Fruit fly (Drosophila melanogaster) whole organism, embryonic: ENCODE measurements around the gene pix.

Source experiments
- ATbp ChIP-seq: fragments of 200-800 bp; sonication (Bioruptor generic); optimal IDR thresholded peaks from 2 replicates; lab custom pipeline; 2017; ENCODE audit warnings: missing biosample characterization, mild to moderate bottlenecking, missing genetic modification characterization, missing genetic modification reagents
- CG11504 ChIP-seq: fragments of 200-800 bp; sonication (Bioruptor generic); optimal IDR thresholded peaks from 3 replicates; lab custom pipeline; 2019; ENCODE audit warnings: missing biosample characterization, mild to moderate bottlenecking, missing genetic modification characterization, moderate library complexity
- CG13123 ChIP-seq: fragments of 200-800 bp; sonication (Bioruptor generic); optimal IDR thresholded peaks from 2 replicates; lab custom pipeline; 2016; ENCODE audit warnings: missing biosample characterization, missing genetic modification characterization
- CG13424 ChIP-seq: fragments of 200-800 bp; sonication (Bioruptor generic); optimal IDR thresholded peaks from 2 replicates; lab custom pipeline; 2019; ENCODE audit warnings: missing biosample characterization, mild to moderate bottlenecking, missing genetic modification characterization, moderate library complexity
- CG13624 ChIP-seq: fragments of 200-800 bp; sonication (Bioruptor generic); optimal IDR thresholded peaks from 2 replicates; lab custom pipeline; 2016; ENCODE audit warnings: missing biosample characterization, missing genetic modification characterization
- CG14014 ChIP-seq: fragments of 200-800 bp; sonication (Bioruptor generic); IDR thresholded peaks from 2 replicates; pipeline ENCODE4 v1.3.6; 2022; ENCODE audit warnings: missing biosample characterization, missing genetic modification characterization
- CG14667 ChIP-seq: fragments of 200-800 bp; sonication (Bioruptor generic); IDR thresholded peaks from 2 replicates; pipeline ENCODE4 v1.3.6; 2022; ENCODE audit warnings: missing biosample characterization, missing genetic modification characterization
- CG14710 ChIP-seq: fragments of 200-800 bp; sonication (Bioruptor generic); optimal IDR thresholded peaks from 3 replicates; lab custom pipeline; 2019; ENCODE audit warnings: missing biosample characterization, mild to moderate bottlenecking, missing genetic modification characterization, moderate library complexity
- CG18011 ChIP-seq: fragments of 200-800 bp; sonication (Bioruptor generic); optimal IDR thresholded peaks from 2 replicates; lab custom pipeline; 2017; ENCODE audit warnings: missing biosample characterization, missing genetic modification characterization, mild to moderate bottlenecking, moderate library complexity, missing genotype
- CG18476 ChIP-seq: fragments of 200-800 bp; sonication (Bioruptor generic); optimal IDR thresholded peaks from 2 replicates; lab custom pipeline; 2016; ENCODE audit warnings: missing biosample characterization, mild to moderate bottlenecking, missing genetic modification characterization
- CG18599 ChIP-seq: fragments of 200-800 bp; sonication (Bioruptor generic); optimal IDR thresholded peaks from 3 replicates; lab custom pipeline; 2017; ENCODE audit warnings: missing biosample characterization, missing genetic modification characterization, mild to moderate bottlenecking, moderate library complexity, missing genetic modification reagents
- CG18619 ChIP-seq: fragments of 200-800 bp; sonication (Bioruptor generic); optimal IDR thresholded peaks from 3 replicates; lab custom pipeline; 2017; ENCODE audit warnings: missing biosample characterization, mild to moderate bottlenecking, missing genetic modification characterization
- CG2120 ChIP-seq: fragments of 200-800 bp; sonication (Bioruptor generic); optimal IDR thresholded peaks from 3 replicates; lab custom pipeline; 2016; ENCODE audit warnings: missing biosample characterization, missing genetic modification characterization
- CG30403 ChIP-seq: fragments of 200-800 bp; sonication (Bioruptor generic); optimal IDR thresholded peaks from 3 replicates; lab custom pipeline; 2016; ENCODE audit warnings: missing biosample characterization, missing genetic modification characterization
- CG33557 ChIP-seq: fragments of 200-800 bp; sonication (Bioruptor generic); optimal IDR thresholded peaks from 2 replicates; lab custom pipeline; 2019; ENCODE audit warnings: missing biosample characterization, mild to moderate bottlenecking, missing genetic modification characterization, moderate library complexity
- CG34376 ChIP-seq: fragments of 200-800 bp; sonication (Bioruptor generic); optimal IDR thresholded peaks from 2 replicates; lab custom pipeline; 2018; ENCODE audit warnings: missing biosample characterization, mild to moderate bottlenecking, missing genetic modification characterization
- CG3847 ChIP-seq: fragments of 200-800 bp; sonication (Bioruptor generic); IDR thresholded peaks from 2 replicates; pipeline ENCODE4 v1.3.6; 2022; ENCODE audit warnings: missing biosample characterization, missing genetic modification characterization
- CG4328 ChIP-seq: fragments of 200-800 bp; sonication (Bioruptor generic); optimal IDR thresholded peaks from 3 replicates; lab custom pipeline; 2017; ENCODE audit warnings: missing biosample characterization, missing genetic modification reagents, missing genetic modification characterization
- CG4730 ChIP-seq: fragments of 200-800 bp; sonication (Bioruptor generic); IDR thresholded peaks from 2 replicates; pipeline ENCODE4 v1.3.6; 2022; ENCODE audit warnings: missing biosample characterization, missing genetic modification characterization
- CG7786 ChIP-seq: fragments of 200-800 bp; sonication (Bioruptor generic); optimal IDR thresholded peaks from 2 replicates; lab custom pipeline; 2016; ENCODE audit warnings: missing biosample characterization, missing genetic modification characterization
- CG7987 ChIP-seq: fragments of 200-800 bp; sonication (Bioruptor generic); optimal IDR thresholded peaks from 2 replicates; lab custom pipeline; 2018; ENCODE audit warnings: missing biosample characterization, mild to moderate bottlenecking, missing genetic modification characterization, moderate library complexity
- CG9932 ChIP-seq: fragments of 200-800 bp; sonication (Bioruptor generic); IDR thresholded peaks from 2 replicates; pipeline ENCODE4 v1.3.6; 2022; ENCODE audit warnings: missing biosample characterization, missing genetic modification characterization
- Dref ChIP-seq: fragments of 200-800 bp; sonication (Bioruptor generic); IDR thresholded peaks from 2 replicates; pipeline ENCODE4 v1.3.6; 2022; ENCODE audit warnings: missing biosample characterization, missing genetic modification characterization
- Elba2 ChIP-seq: fragments of 200-800 bp; sonication (Bioruptor generic); optimal IDR thresholded peaks from 3 replicates; lab custom pipeline; 2016; ENCODE audit warnings: missing biosample characterization, missing genetic modification characterization
- H15 ChIP-seq: fragments of 200-800 bp; sonication (Bioruptor generic); IDR thresholded peaks from 3 replicates; pipeline ENCODE4 v1.3.6; 2022; ENCODE audit warnings: missing biosample characterization, missing genetic modification characterization
- HmgD ChIP-seq: fragments of 200-800 bp; sonication (Bioruptor generic); optimal IDR thresholded peaks from 3 replicates; lab custom pipeline; 2016; ENCODE audit warnings: missing biosample characterization, missing genetic modification characterization
- Kr ChIP-seq: fragments of 200-800 bp; sonication (Bioruptor generic); optimal IDR thresholded peaks from 2 replicates; lab custom pipeline; 2017; ENCODE audit warnings: missing biosample characterization, mild to moderate bottlenecking, missing genetic modification characterization
- MBD-R2 ChIP-seq: fragments of 200-800 bp; sonication (Bioruptor generic); IDR thresholded peaks from 2 replicates; pipeline ENCODE4 v1.3.6; 2022; ENCODE audit warnings: missing biosample characterization, missing genetic modification characterization
- NC2α ChIP-seq: fragments of 200-800 bp; sonication (Bioruptor generic); optimal IDR thresholded peaks from 2 replicates; lab custom pipeline; 2016; ENCODE audit warnings: missing biosample characterization, missing genetic modification characterization
- Neu2 ChIP-seq: fragments of 200-800 bp; sonication (Bioruptor generic); optimal IDR thresholded peaks from 3 replicates; lab custom pipeline; 2016; ENCODE audit warnings: missing biosample characterization, missing genetic modification characterization, borderline replicate concordance
- Sox102F ChIP-seq: fragments of 200-800 bp; sonication (Bioruptor generic); optimal IDR thresholded peaks from 2 replicates; lab custom pipeline; 2018; ENCODE audit warnings: missing biosample characterization, mild to moderate bottlenecking, missing genetic modification characterization, moderate library complexity
- Usf ChIP-seq: fragments of 200-800 bp; sonication (Bioruptor generic); optimal IDR thresholded peaks from 2 replicates; lab custom pipeline; 2017; ENCODE audit warnings: missing genotype, missing biosample characterization, missing genetic modification characterization
- Vsx1 ChIP-seq: fragments of 200-800 bp; sonication (Bioruptor generic); optimal IDR thresholded peaks from 2 replicates; lab custom pipeline; 2017; ENCODE audit warnings: missing biosample characterization, mild to moderate bottlenecking, missing genetic modification characterization, missing genetic modification reagents
- YL-1 ChIP-seq: fragments of 200-800 bp; sonication (Bioruptor generic); optimal IDR thresholded peaks from 3 replicates; lab custom pipeline; 2017; ENCODE audit warnings: missing biosample characterization, mild to moderate bottlenecking, missing genetic modification characterization
- bowl ChIP-seq: fragments of 200-800 bp; sonication (Bioruptor generic); IDR thresholded peaks from 2 replicates; pipeline ENCODE4 v1.3.6; 2022; ENCODE audit warnings: missing biosample characterization, missing genetic modification characterization
- ci ChIP-seq: fragments of 200-800 bp; sonication (Bioruptor generic); IDR thresholded peaks from 3 replicates; pipeline ENCODE4 v1.3.6; 2022; ENCODE audit warnings: missing biosample characterization, missing genetic modification characterization
- esg ChIP-seq: fragments of 200-800 bp; sonication (Bioruptor generic); conservative IDR thresholded peaks from 2 replicates; pipeline ENCODE4 v1.3.6; 2022; ENCODE audit warnings: missing biosample characterization, missing genetic modification characterization
- ftz-f1 ChIP-seq: fragments of 200-800 bp; sonication (Bioruptor generic); optimal IDR thresholded peaks from 2 replicates; lab custom pipeline; 2016; ENCODE audit warnings: missing biosample characterization, missing genetic modification characterization
- her ChIP-seq: fragments of 200-800 bp; sonication (Bioruptor generic); optimal IDR thresholded peaks from 2 replicates; lab custom pipeline; 2016; ENCODE audit warnings: missing biosample characterization, missing genetic modification characterization
- ind ChIP-seq: fragments of 200-800 bp; sonication (Bioruptor generic); optimal IDR thresholded peaks from 3 replicates; lab custom pipeline; 2016; ENCODE audit warnings: missing biosample characterization, missing genetic modification characterization
- jumu ChIP-seq: fragments of 200-800 bp; sonication (Bioruptor generic); optimal IDR thresholded peaks from 3 replicates; lab custom pipeline; 2016; ENCODE audit warnings: missing biosample characterization, missing genetic modification characterization
- lilli ChIP-seq: fragments of 200-800 bp; sonication (Bioruptor generic); optimal IDR thresholded peaks from 3 replicates; lab custom pipeline; 2016; ENCODE audit warnings: missing biosample characterization, missing genetic modification characterization
- pnt ChIP-seq: fragments of 200-800 bp; sonication (Bioruptor generic); optimal IDR thresholded peaks from 3 replicates; lab custom pipeline; 2016; ENCODE audit warnings: missing biosample characterization, missing genetic modification characterization
- repo ChIP-seq: fragments of 200-800 bp; sonication (Bioruptor generic); optimal IDR thresholded peaks from 2 replicates; lab custom pipeline; 2016; ENCODE audit warnings: missing biosample characterization, missing genetic modification characterization
- row ChIP-seq: fragments of 200-800 bp; sonication (Bioruptor generic); IDR thresholded peaks from 3 replicates; pipeline ENCODE4 v1.3.6; 2022; ENCODE audit warnings: missing biosample characterization, missing genetic modification characterization
- salm ChIP-seq: fragments of 200-800 bp; sonication (Bioruptor generic); optimal IDR thresholded peaks from 2 replicates; lab custom pipeline; 2018; ENCODE audit warnings: missing biosample characterization, mild to moderate bottlenecking, missing genetic modification characterization
- slp2 ChIP-seq: fragments of 200-800 bp; sonication (Bioruptor generic); optimal IDR thresholded peaks from 2 replicates; lab custom pipeline; 2016; ENCODE audit warnings: missing biosample characterization, missing genetic modification characterization
- ttk ChIP-seq: fragments of 200-800 bp; sonication (Bioruptor generic); IDR thresholded peaks from 2 replicates; pipeline ENCODE4 v2.1.2; 2022; ENCODE audit warnings: missing biosample characterization, missing genetic modification characterization
- unc-4 ChIP-seq: fragments of 200-800 bp; sonication (Bioruptor generic); IDR thresholded peaks from 2 replicates; pipeline ENCODE4 v1.3.6; 2022; ENCODE audit warnings: missing biosample characterization, missing genetic modification characterization; ENCODE audit not compliant: partially characterized antibody
- vfl ChIP-seq: fragments of 200-800 bp; sonication (Bioruptor generic); optimal IDR thresholded peaks from 2 replicates; lab custom pipeline; 2016; ENCODE audit warnings: missing biosample characterization, missing genetic modification characterization
- yki ChIP-seq: fragments of >200 bp; optimal IDR thresholded peaks from 3 replicates; lab custom pipeline; 2018

pix gene

DNA sequence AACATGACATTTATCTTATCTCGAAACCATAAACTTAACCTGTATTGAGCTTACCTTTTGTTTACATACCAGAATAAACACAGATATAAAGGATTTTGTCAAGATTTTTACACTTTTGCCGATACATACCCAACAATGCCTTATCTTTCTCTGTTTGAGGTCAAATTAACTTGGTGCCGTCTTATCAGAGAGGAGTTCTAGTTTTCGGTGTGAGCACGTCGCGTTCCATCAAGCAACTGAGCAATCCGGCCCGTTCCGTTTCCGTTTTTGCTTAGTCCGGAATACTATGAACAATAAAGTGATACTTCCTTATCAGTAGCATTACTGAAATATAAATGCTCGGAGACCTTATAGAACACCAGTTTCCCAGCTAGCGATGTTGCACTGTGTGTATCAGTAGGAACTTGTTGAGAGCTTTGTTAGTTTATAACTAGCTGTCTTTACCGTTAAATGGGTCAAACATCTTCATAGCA lies 11.3 kb upstream of the pix start, which contains the start of gene Galk (continued):
- TF ChIP-seq CG4730 (GFP tag; lab: Robert Waterston, UW) (peak; percentile 52; the same call in 1 of the 2 replicates), jumu (GFP tag; lab: Kevin White, UChicago) (peak; percentile 30), MBD-R2 (GFP tag; lab: Robert Waterston, UW) (no peak; the same call in 1 of the 2 replicates), CG13424 (tag; lab: Kevin White, UChicago) (peak; percentile 53), NC2α (GFP tag; lab: Kevin White, UChicago) (no peak), unc-4 (no peak), repo (GFP tag; lab: Kevin White, UChicago) (peak; percentile 18), CG7987 (GFP tag; lab: Kevin White, UChicago) (peak; percentile 33), CG18011 (peak; percentile 1), CG18619 (GFP tag; lab: Kevin White, UChicago) (no peak), CG3847 (GFP tag; lab: Robert Waterston, UW) (peak; percentile 63; the same call in 1 of the 2 replicates), Vsx1 (no peak), CG11504 (peak; percentile 36), H15 (no peak), CG9932 (GFP tag; lab: Robert Waterston, UW) (peak; percentile 87), esg (no peak), YL-1 (GFP tag; lab: Kevin White, UChicago) (no peak), CG34376 (GFP tag; lab: Kevin White, UChicago) (peak; percentile 95), ATbp (GFP tag; lab: Kevin White, UChicago) (peak; percentile 83), Elba2 (no peak), Sox102F (GFP tag; lab: Kevin White, UChicago) (no peak), CG13624 (GFP tag; lab: Kevin White, UChicago) (peak; percentile 25), CG2120 (GFP tag; lab: Kevin White, UChicago) (peak; percentile 87), slp2 (GFP tag; lab: Kevin White, UChicago) (no peak), ci (GFP tag; lab: Robert Waterston, UW) (no peak; the same call in 2 of the 3 replicates), CG4328 (peak; percentile 58), pnt (GFP tag; lab: Kevin White, UChicago) (no peak), Kr (no peak), her (GFP tag; lab: Kevin White, UChicago) (peak; percentile 65), CG14710 (tag; lab: Kevin White, UChicago) (peak; percentile 1), yki (lab: Kevin White, UChicago) (no peak), bowl (GFP tag; lab: Robert Waterston, UW) (0 out of 2 replicates have a peak, but pooled peaks have one; percentile 10), Dref (no peak), HmgD (no peak), ttk (GFP tag; lab: Robert Waterston, UW) (peak; percentile 36; the same call in 1 of the 2 replicates), Neu2 (GFP tag; lab: Kevin White, UChicago) (no peak), CG13123 (no peak), CG14667 (peak; percentile 50), CG18599 (peak; percentile 85), Usf (GFP tag; lab: Kevin White, UChicago) (no peak), CG18476 (GFP tag; lab: Kevin White, UChicago) (peak; percentile 8), CG30403 (GFP tag; lab: Kevin White, UChicago) (peak; percentile 22), CG33557 (GFP tag; lab: Kevin White, UChicago) (peak; percentile 56), CG14014 (GFP tag; lab: Robert Waterston, UW) (peak; percentile 46; the same call in 1 of the 2 replicates), ind (GFP tag; lab: Kevin White, UChicago) (peak; percentile 71), vfl (GFP tag; lab: Kevin White, UChicago) (peak; percentile 16), row (GFP tag; lab: Robert Waterston, UW) (peak; percentile 92), ftz-f1 (GFP tag; lab: Kevin White, UChicago) (peak; percentile 78), lilli (GFP tag; lab: Kevin White, UChicago) (peak; percentile 73), salm (tag; lab: Kevin White, UChicago) (peak; percentile 65), CG7786 (GFP tag; lab: Kevin White, UChicago) (peak; percentile 24)
